Fruit fly (Drosophila melanogaster) whole organism, pupa: ENCODE measurements around the gene CG6659.

Experiments used
- CG10348 ChIP-seq: fragments of 200-800 bp; sonication (Bioruptor generic); IDR thresholded peaks from 2 replicates; pipeline ENCODE4 v1.3.6; 2022; ENCODE audit warnings: missing biosample characterization, missing genetic modification characterization
- CG12605 ChIP-seq: fragments of 200-800 bp; sonication (Bioruptor generic); IDR thresholded peaks from 2 replicates; pipeline ENCODE4 v1.3.6; 2022; ENCODE audit warnings: missing biosample characterization, missing genetic modification characterization
- CG13204 ChIP-seq: fragments of 200-800 bp; sonication (Bioruptor generic); optimal IDR thresholded peaks from 2 replicates; lab custom pipeline; 2018; ENCODE audit warnings: missing biosample characterization, mild to moderate bottlenecking, missing genetic modification characterization, moderate library complexity
- CG14655 ChIP-seq: fragments of 200-800 bp; sonication (Bioruptor generic); optimal IDR thresholded peaks from 3 replicates; lab custom pipeline; 2017; ENCODE audit warnings: mild to moderate bottlenecking, missing biosample characterization, missing genetic modification reagents, missing genetic modification characterization
- CG15710 ChIP-seq: fragments of 200-800 bp; sonication (Bioruptor generic); optimal IDR thresholded peaks from 2 replicates; lab custom pipeline; 2018; ENCODE audit warnings: missing biosample characterization, mild to moderate bottlenecking, missing genetic modification characterization, moderate library complexity
- CG17806 ChIP-seq: fragments of 200-800 bp; sonication (Bioruptor generic); optimal IDR thresholded peaks from 2 replicates; lab custom pipeline; 2018; ENCODE audit warnings: missing biosample characterization, mild to moderate bottlenecking, missing genetic modification characterization, moderate library complexity
- CG32121 ChIP-seq: fragments of 200-800 bp; sonication (Bioruptor generic); IDR thresholded peaks from 2 replicates; pipeline ENCODE4 v1.3.6; 2022; ENCODE audit warnings: missing biosample characterization, missing genetic modification characterization
- CG34367 ChIP-seq: fragments of 200-800 bp; sonication (Bioruptor generic); optimal IDR thresholded peaks from 2 replicates; lab custom pipeline; 2018; ENCODE audit warnings: missing biosample characterization, mild to moderate bottlenecking, missing genetic modification characterization
- CG4496 ChIP-seq: fragments of 200-800 bp; sonication (Bioruptor generic); IDR thresholded peaks from 3 replicates; pipeline ENCODE4 v1.3.6; 2022; ENCODE audit warnings: missing biosample characterization, missing genetic modification characterization
- CG8159 ChIP-seq: fragments of 200-800 bp; sonication (Bioruptor generic); optimal IDR thresholded peaks from 3 replicates; lab custom pipeline; 2018; ENCODE audit warnings: missing biosample characterization, mild to moderate bottlenecking, missing genetic modification characterization, moderate library complexity
- CG8301 ChIP-seq: fragments of 200-800 bp; sonication (Bioruptor generic); optimal IDR thresholded peaks from 2 replicates; lab custom pipeline; 2018; ENCODE audit warnings: missing biosample characterization, mild to moderate bottlenecking, missing genetic modification characterization
- CG9948 ChIP-seq: fragments of 200-800 bp; sonication (Bioruptor generic); optimal IDR thresholded peaks from 2 replicates; lab custom pipeline; 2018; ENCODE audit warnings: missing biosample characterization, mild to moderate bottlenecking, missing genetic modification characterization, moderate library complexity
- D1 ChIP-seq: fragments of 200-800 bp; sonication (Bioruptor generic); optimal IDR thresholded peaks from 2 replicates; lab custom pipeline; 2018; ENCODE audit warnings: missing biosample characterization, mild to moderate bottlenecking, missing genetic modification characterization, moderate library complexity
- EcR ChIP-seq: fragments of 200-800 bp; sonication (Bioruptor generic); optimal IDR thresholded peaks from 3 replicates; lab custom pipeline; 2019; ENCODE audit warnings: missing biosample characterization, missing genetic modification characterization, mild to moderate bottlenecking, moderate library complexity, missing genetic modification reagents
- Ets98B ChIP-seq: fragments of 200-800 bp; sonication (Bioruptor generic); IDR thresholded peaks from 2 replicates; pipeline ENCODE4 v1.3.6; 2022; ENCODE audit warnings: missing biosample characterization, missing genetic modification characterization
- Pif1A ChIP-seq: fragments of 200-800 bp; sonication (Bioruptor generic); optimal IDR thresholded peaks from 3 replicates; lab custom pipeline; 2016; ENCODE audit warnings: missing biosample characterization, missing genetic modification characterization
- Pif1B ChIP-seq: fragments of 200-800 bp; sonication (Bioruptor generic); optimal IDR thresholded peaks from 3 replicates; lab custom pipeline; 2016; ENCODE audit warnings: missing biosample characterization, missing genetic modification characterization
- Snoo ChIP-seq: fragments of 200-800 bp; sonication (Bioruptor generic); optimal IDR thresholded peaks from 3 replicates; lab custom pipeline; 2017; ENCODE audit warnings: missing biosample characterization, mild to moderate bottlenecking, missing genetic modification characterization, inconsistent platforms
- fd96Ca ChIP-seq: fragments of 200-800 bp; sonication (Bioruptor generic); IDR thresholded peaks from 3 replicates; pipeline ENCODE4 v1.3.6; 2022; ENCODE audit warnings: missing biosample characterization, missing genetic modification characterization
- gl ChIP-seq: fragments of 200-800 bp; sonication (Bioruptor generic); optimal IDR thresholded peaks from 2 replicates; lab custom pipeline; 2018; ENCODE audit warnings: missing biosample characterization, mild to moderate bottlenecking, missing genetic modification characterization
- rn ChIP-seq: fragments of 200-800 bp; sonication (Bioruptor generic); IDR thresholded peaks from 2 replicates; pipeline ENCODE4 v1.3.6; 2022; ENCODE audit warnings: missing biosample characterization, missing genetic modification characterization

The CG6659 gene

dm6 chrX:18676756-18677155 is 19.7 kb upstream of the CG6659 start:
- TF ChIP-seq EcR (GFP tag; lab: Kevin White, UChicago) (peak; percentile 86), gl (no peak), CG34367 (tag; lab: Kevin White, UChicago) (no peak), Snoo (tag; lab: Kevin White, UChicago) (no peak), CG10348 (GFP tag; lab: Robert Waterston, UW) (no peak), CG32121 (GFP tag; lab: Robert Waterston, UW) (no peak), CG8159 (tag; lab: Kevin White, UChicago) (no peak), Pif1A (GFP tag; lab: Kevin White, UChicago) (no peak), Pif1B (no peak), CG13204 (GFP tag; lab: Kevin White, UChicago) (peak; percentile 8), rn (GFP tag; lab: Robert Waterston, UW) (no peak), Ets98B (GFP tag; lab: Robert Waterston, UW) (no peak), fd96Ca (GFP tag; lab: Robert Waterston, UW) (no peak), CG8301 (tag; lab: Kevin White, UChicago) (no peak), CG9948 (tag; lab: Kevin White, UChicago) (no peak), CG15710 (tag; lab: Kevin White, UChicago) (no peak), CG12605 (no peak)

dm6 chrX:18675702-18676101 is 18.6 kb upstream of the CG6659 start:
- TF ChIP-seq CG12605 (no peak), CG15710 (tag; lab: Kevin White, UChicago) (no peak), Pif1A (GFP tag; lab: Kevin White, UChicago) (peak; percentile 6), CG8301 (tag; lab: Kevin White, UChicago) (no peak), CG17806 (tag; lab: Kevin White, UChicago) (no peak), CG8159 (tag; lab: Kevin White, UChicago) (no peak), CG9948 (tag; lab: Kevin White, UChicago) (no peak), Snoo (tag; lab: Kevin White, UChicago) (no peak), CG14655 (peak; percentile 51), D1 (tag; lab: Kevin White, UChicago) (no peak), CG13204 (GFP tag; lab: Kevin White, UChicago) (no peak), Pif1B (no peak)

dm6 chrX:18675272-18675671 is 18.2 kb upstream of the CG6659 start:
- TF ChIP-seq CG4496 (GFP tag; lab: Robert Waterston, UW) (peak; percentile 59; the same call in 1 of the 3 replicates), EcR (GFP tag; lab: Kevin White, UChicago) (peak; percentile 92), CG13204 (GFP tag; lab: Kevin White, UChicago) (peak; percentile 70), Ets98B (GFP tag; lab: Robert Waterston, UW) (no peak)
- TF ChIP-seq, all 21 proteins: peak for 3

- no peak for TF ChIP-seq EcR (GFP tag; lab: Kevin White, UChicago)
- TF ChIP-seq gl, result no peak
- no peak for TF ChIP-seq Snoo (tag; lab: Kevin White, UChicago)
- TF ChIP-seq CG12605, result no peak
- no peak for TF ChIP-seq CG32121 (GFP tag; lab: Robert Waterston, UW)
- TF ChIP-seq, all 21 proteins: peak for 0
Observed at dm6 chrX:18672900-18673529, 15.9 kb upstream of the CG6659 start.

dm6 chrX:18671545-18672174 is 14.6 kb upstream of the CG6659 start:
- TF ChIP-seq CG9948 (tag; lab: Kevin White, UChicago) (no peak), CG10348 (GFP tag; lab: Robert Waterston, UW) (no peak), D1 (tag; lab: Kevin White, UChicago) (no peak), CG4496 (GFP tag; lab: Robert Waterston, UW) (peak; percentile 8; the same call in 1 of the 3 replicates), EcR (GFP tag; lab: Kevin White, UChicago) (peak; percentile 92), CG34367 (tag; lab: Kevin White, UChicago) (no peak), CG8301 (tag; lab: Kevin White, UChicago) (no peak), Pif1B (no peak), CG13204 (GFP tag; lab: Kevin White, UChicago) (peak; percentile 56)

dm6 chrX:18669811-18670477 is 12.9 kb upstream of the CG6659 start:
- TF ChIP-seq CG8301 (tag; lab: Kevin White, UChicago) (no peak), CG9948 (tag; lab: Kevin White, UChicago) (no peak), rn (GFP tag; lab: Robert Waterston, UW) (no peak), CG13204 (GFP tag; lab: Kevin White, UChicago) (no peak), CG15710 (tag; lab: Kevin White, UChicago) (no peak), CG14655 (no peak), CG17806 (tag; lab: Kevin White, UChicago) (no peak)
